Worm (Caenorhabditis elegans) whole organism, young adult: ENCODE results near the gene hlh-33.

Experiments used
- B0261.1 ChIP-seq: sonication (generic microtip); optimal IDR thresholded peaks from 2 replicates; lab custom pipeline; 2016; ENCODE audit warnings: mild to moderate bottlenecking, missing genetic modification characterization, moderate library complexity, missing compliant biosample characterization
- C17E4.6 ChIP-seq: fragments of 200-800 bp; sonication (Bioruptor generic); IDR thresholded peaks from 2 replicates; pipeline ENCODE4 v1.3.6; 2022; ENCODE audit warnings: missing genetic modification reagents, missing genetic modification characterization, missing compliant biosample characterization
- D2030.7 ChIP-seq: fragments of 200-800 bp; sonication (Bioruptor generic); IDR thresholded peaks from 2 replicates; pipeline ENCODE4 v1.3.6; 2022; ENCODE audit warnings: missing genetic modification reagents, missing genetic modification characterization, missing compliant biosample characterization
- F22D6.2 ChIP-seq: sonication (generic microtip); optimal IDR thresholded peaks from 2 replicates; lab custom pipeline; 2016; ENCODE audit warnings: mild to moderate bottlenecking, missing genetic modification characterization, missing compliant biosample characterization
- F37B4.10 ChIP-seq: fragments of 200-800 bp; sonication (Bioruptor generic); IDR thresholded peaks from 2 replicates; pipeline ENCODE4 v1.3.6; 2022; ENCODE audit warnings: missing genetic modification characterization, missing compliant biosample characterization
- F49E8.2 ChIP-seq: sonication (generic microtip); optimal IDR thresholded peaks from 3 replicates; lab custom pipeline; 2017; ENCODE audit warnings: missing genetic modification characterization, mild to moderate bottlenecking, missing compliant biosample characterization, antibody characterized with exemption, moderate library complexity; ENCODE audit not compliant: insufficient read depth
- F52B5.7 ChIP-seq: sonication (generic microtip); optimal IDR thresholded peaks from 2 replicates; lab custom pipeline; 2016; ENCODE audit warnings: mild to moderate bottlenecking, missing genetic modification characterization, missing compliant biosample characterization
- F55B11.4 ChIP-seq: sonication (generic microtip); optimal IDR thresholded peaks from 2 replicates; lab custom pipeline; 2016; ENCODE audit warnings: missing compliant biosample characterization, missing genetic modification characterization, borderline replicate concordance; ENCODE audit not compliant: insufficient read depth
- K11D2.4 ChIP-seq: fragments of 200-800 bp; sonication (Bioruptor generic); IDR thresholded peaks from 2 replicates; pipeline ENCODE4 v1.3.6; 2022; ENCODE audit warnings: missing genetic modification reagents, missing genetic modification characterization, missing compliant biosample characterization
- T07F8.4 ChIP-seq: sonication (generic microtip); optimal IDR thresholded peaks from 2 replicates; lab custom pipeline; 2016; ENCODE audit warnings: mild to moderate bottlenecking, missing genetic modification characterization, moderate library complexity, missing compliant biosample characterization
- Y53F4B.3 ChIP-seq: fragments of 200-800 bp; sonication (Bioruptor generic); IDR thresholded peaks from 2 replicates; pipeline ENCODE4 v1.3.6; 2022; ENCODE audit warnings: missing genetic modification reagents, missing genetic modification characterization, missing compliant biosample characterization
- Y53G8AR.9 ChIP-seq: fragments of 200-800 bp; sonication (Bioruptor generic); conservative IDR thresholded peaks from 2 replicates; pipeline ENCODE4 v1.3.6; 2022; ENCODE audit warnings: missing genetic modification reagents, missing genetic modification characterization, missing compliant biosample characterization
- Y56A3A.18 ChIP-seq: fragments of 200-800 bp; sonication (Bioruptor generic); IDR thresholded peaks from 2 replicates; pipeline ENCODE4 v1.3.6; 2022; ENCODE audit warnings: missing genetic modification reagents, missing genetic modification characterization, missing compliant biosample characterization
- Y67H2A.10 ChIP-seq: fragments of 200-800 bp; sonication (Bioruptor generic); conservative IDR thresholded peaks from 2 replicates; pipeline ENCODE4 v1.3.6; 2022; ENCODE audit warnings: missing genetic modification reagents, missing genetic modification characterization, missing compliant biosample characterization
- Y95B8A.8 ChIP-seq: fragments of 200-800 bp; sonication (Bioruptor generic); IDR thresholded peaks from 2 replicates; pipeline ENCODE4 v1.3.6; 2022; ENCODE audit warnings: missing genetic modification reagents, missing genetic modification characterization, missing compliant biosample characterization
- ZK185.1 ChIP-seq: sonication (generic microtip); optimal IDR thresholded peaks from 2 replicates; lab custom pipeline; 2016; ENCODE audit warnings: mild to moderate bottlenecking, missing genetic modification characterization, missing compliant biosample characterization; ENCODE audit not compliant: poor library complexity, severe bottlenecking
- akir-1 ChIP-seq: fragments of 200-800 bp; sonication (Bioruptor generic); optimal IDR thresholded peaks from 2 replicates; lab custom pipeline; 2018; ENCODE audit warnings: mild to moderate bottlenecking, missing genetic modification characterization, moderate library complexity, missing compliant biosample characterization
- atf-7 ChIP-seq: sonication (generic microtip); optimal IDR thresholded peaks from 2 replicates; lab custom pipeline; 2017; ENCODE audit warnings: mild to moderate bottlenecking, missing genetic modification characterization, missing compliant biosample characterization
- ceh-58 ChIP-seq: fragments of 200-800 bp; sonication (Bioruptor generic); IDR thresholded peaks from 2 replicates; pipeline ENCODE4 v1.3.6; 2022; ENCODE audit warnings: missing genetic modification characterization, missing compliant biosample characterization
- ceh-79 ChIP-seq: sonication (generic microtip); optimal IDR thresholded peaks from 2 replicates; lab custom pipeline; 2017; ENCODE audit warnings: mild to moderate bottlenecking, missing genetic modification characterization, missing compliant biosample characterization
- ceh-91 ChIP-seq: fragments of 200-800 bp; sonication (Bioruptor generic); IDR thresholded peaks from 2 replicates; pipeline ENCODE4 v1.3.6; 2022; ENCODE audit warnings: missing genetic modification reagents, missing genetic modification characterization, missing compliant biosample characterization
- dpff-1 ChIP-seq: sonication (generic microtip); optimal IDR thresholded peaks from 2 replicates; lab custom pipeline; 2017; ENCODE audit warnings: mild to moderate bottlenecking, missing genetic modification characterization, missing compliant biosample characterization
- dpl-1 ChIP-seq: fragments of 150-350 bp; optimal IDR thresholded peaks from 2 replicates; lab custom pipeline; 2014; ENCODE audit warnings: missing biosample characterization, missing genetic modification reagents, missing genetic modification characterization
- egl-18 ChIP-seq: fragments of 200-800 bp; sonication (Bioruptor generic); IDR thresholded peaks from 2 replicates; pipeline ENCODE4 v1.3.6; 2022; ENCODE audit warnings: missing genetic modification reagents, missing genetic modification characterization, missing compliant biosample characterization
- gei-17 ChIP-seq: fragments of 200-800 bp; sonication (Bioruptor generic); optimal IDR thresholded peaks from 2 replicates; lab custom pipeline; 2018; ENCODE audit warnings: mild to moderate bottlenecking, missing genetic modification characterization, missing compliant biosample characterization
- let-526 ChIP-seq: fragments of 200-800 bp; sonication (Bioruptor generic); IDR thresholded peaks from 2 replicates; pipeline ENCODE4 v1.3.6; 2022; ENCODE audit warnings: missing genetic modification reagents, missing genetic modification characterization, missing compliant biosample characterization
- lin-26 ChIP-seq: fragments of 200-800 bp; sonication (Bioruptor generic); IDR thresholded peaks from 2 replicates; pipeline ENCODE4 v1.3.6; 2022; ENCODE audit warnings: missing genetic modification reagents, missing genetic modification characterization, missing compliant biosample characterization
- lin-54 ChIP-seq: fragments of 200-800 bp; sonication (Bioruptor generic); optimal IDR thresholded peaks from 2 replicates; lab custom pipeline; 2018; ENCODE audit warnings: mild to moderate bottlenecking, missing genetic modification characterization, missing compliant biosample characterization
- lsl-1 ChIP-seq: fragments of 200-800 bp; sonication (Bioruptor generic); optimal IDR thresholded peaks from 2 replicates; lab custom pipeline; 2018; ENCODE audit warnings: mild to moderate bottlenecking, missing genetic modification characterization, moderate library complexity, missing compliant biosample characterization
- madf-3 ChIP-seq: fragments of 200-800 bp; sonication (Bioruptor generic); IDR thresholded peaks from 2 replicates; pipeline ENCODE4 v1.3.6; 2022; ENCODE audit warnings: missing genetic modification reagents, missing genetic modification characterization, missing compliant biosample characterization
- madf-8 ChIP-seq: fragments of 200-800 bp; sonication (Bioruptor generic); conservative IDR thresholded peaks from 2 replicates; pipeline ENCODE4 v1.3.6; 2022; ENCODE audit warnings: missing genetic modification reagents, missing genetic modification characterization, missing compliant biosample characterization
- mcd-1 ChIP-seq: fragments of 200-800 bp; sonication (Bioruptor generic); IDR thresholded peaks from 2 replicates; pipeline ENCODE4 v1.3.6; 2022; ENCODE audit warnings: missing genetic modification reagents, missing genetic modification characterization, missing compliant biosample characterization
- mxl-1 ChIP-seq: sonication (generic microtip); optimal IDR thresholded peaks from 2 replicates; lab custom pipeline; 2016; ENCODE audit warnings: missing genetic modification characterization, missing compliant biosample characterization
- nfyb-1 ChIP-seq: fragments of 200-800 bp; sonication (Bioruptor generic); IDR thresholded peaks from 2 replicates; pipeline ENCODE4 v1.3.6; 2022; ENCODE audit warnings: missing genetic modification reagents, missing genetic modification characterization, missing compliant biosample characterization
- nhr-27 ChIP-seq: fragments of 200-800 bp; sonication (Bioruptor generic); optimal IDR thresholded peaks from 2 replicates; lab custom pipeline; 2018; ENCODE audit warnings: mild to moderate bottlenecking, missing genetic modification characterization, moderate library complexity, missing compliant biosample characterization
- nhr-90 ChIP-seq: sonication (generic microtip); optimal IDR thresholded peaks from 2 replicates; lab custom pipeline; 2016; ENCODE audit warnings: missing genotype, mild to moderate bottlenecking, missing genetic modification characterization, missing compliant biosample characterization
- pha-4 ChIP-seq: fragments of 150-350 bp; sonication (generic microtip); optimal IDR thresholded peaks from 2 replicates; lab custom pipeline; 2014; ENCODE audit warnings: missing biosample characterization, missing genetic modification reagents, missing genetic modification characterization
- rcor-1 ChIP-seq: fragments of 200-800 bp; sonication (Bioruptor generic); IDR thresholded peaks from 2 replicates; pipeline ENCODE4 v1.3.6; 2022; ENCODE audit warnings: missing genetic modification reagents, missing genetic modification characterization, missing compliant biosample characterization
- snpc-1.1 ChIP-seq: sonication (generic microtip); optimal IDR thresholded peaks from 2 replicates; lab custom pipeline; 2017; ENCODE audit warnings: missing genetic modification characterization, mild to moderate bottlenecking, missing compliant biosample characterization, antibody characterized with exemption, moderate library complexity, missing genotype, missing genetic modification reagents; ENCODE audit not compliant: insufficient read depth
- tbp1 ChIP-seq: fragments of 200-800 bp; sonication (Bioruptor generic); optimal IDR thresholded peaks from 2 replicates; lab custom pipeline; 2018; ENCODE audit warnings: mild to moderate bottlenecking, missing genetic modification characterization, missing compliant biosample characterization
- zfh-2 ChIP-seq: fragments of 200-800 bp; sonication (Bioruptor generic); conservative IDR thresholded peaks from 2 replicates; pipeline ENCODE4 v1.3.6; 2022; ENCODE audit warnings: missing genetic modification reagents, missing genetic modification characterization, missing compliant biosample characterization
- ztf-26 ChIP-seq: sonication (generic microtip); optimal IDR thresholded peaks from 2 replicates; lab custom pipeline; 2017; ENCODE audit warnings: missing genetic modification characterization, missing compliant biosample characterization
- ztf-3 ChIP-seq: fragments of 200-800 bp; sonication (Bioruptor generic); optimal IDR thresholded peaks from 2 replicates; lab custom pipeline; 2018; ENCODE audit warnings: mild to moderate bottlenecking, missing genetic modification characterization, missing compliant biosample characterization
- ztf-6 ChIP-seq: fragments of 200-800 bp; sonication (Bioruptor generic); IDR thresholded peaks from 2 replicates; pipeline ENCODE4 v1.3.6; 2022; ENCODE audit warnings: missing genetic modification reagents, missing genetic modification characterization, missing compliant biosample characterization

hlh-33 gene

DNA sequence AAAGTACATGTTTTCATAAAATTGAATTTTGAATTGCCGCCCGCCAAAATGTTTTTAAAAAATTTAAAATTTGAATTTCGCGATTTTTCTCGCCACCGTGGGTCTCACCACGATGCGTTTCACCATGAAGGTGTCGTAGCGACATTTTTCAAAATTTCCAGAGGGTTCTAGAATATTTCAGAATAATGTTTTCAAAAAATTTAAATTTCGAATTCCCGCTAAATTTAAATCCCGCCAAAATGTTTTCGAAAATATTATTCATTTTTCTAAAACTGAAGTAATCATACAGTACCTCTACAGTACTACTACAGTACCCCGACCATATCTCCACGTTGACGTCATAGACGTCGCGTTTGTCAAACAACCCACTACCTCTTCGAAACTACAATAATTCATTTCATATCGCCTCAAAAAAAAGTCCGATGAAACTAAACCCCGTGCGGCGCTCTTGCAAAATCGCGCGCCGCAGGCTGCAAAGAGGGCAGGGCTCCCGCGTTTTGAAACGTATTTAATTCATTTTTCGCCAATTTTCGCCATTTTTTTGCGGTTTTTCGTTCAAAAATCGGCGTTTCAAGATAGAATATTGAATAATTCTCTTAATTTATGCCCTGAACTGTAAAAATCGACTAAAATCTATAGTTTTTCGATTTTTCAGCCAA, 30.8 kb upstream of the hlh-33 start, which contains the start of the genes pvf-1 and Y39A3CL.7 (continued):
- TF ChIP-seq nhr-27 (tag; lab: Kevin White, UChicago) (no peak), Y95B8A.8 (GFP tag; lab: Robert Waterston, UW) (no peak), ZK185.1 (no peak), T07F8.4 (tag; lab: Kevin White, UChicago) (no peak), zfh-2 (GFP tag; lab: Robert Waterston, UW) (peak; percentile 33; the same call in 1 of the 2 replicates), rcor-1 (GFP tag; lab: Robert Waterston, UW) (no peak), lin-26 (GFP tag; lab: Robert Waterston, UW) (no peak), ztf-26 (no peak), madf-8 (no peak), atf-7 (tag; lab: Kevin White, UChicago) (no peak), ztf-6 (GFP tag; lab: Robert Waterston, UW) (no peak), lin-54 (peak; percentile 48), K11D2.4 (GFP tag; lab: Robert Waterston, UW) (no peak), pha-4 (no peak), ceh-58 (GFP tag; lab: Robert Waterston, UW) (no peak), egl-18 (GFP tag; lab: Robert Waterston, UW) (no peak), ceh-79 (tag; lab: Kevin White, UChicago) (no peak), F52B5.7 (tag; lab: Kevin White, UChicago) (no peak), F22D6.2 (tag; lab: Kevin White, UChicago) (no peak), F37B4.10 (no peak), mxl-1 (tag; lab: Kevin White, UChicago) (no peak), Y67H2A.10 (GFP tag; lab: Robert Waterston, UW) (no peak), C17E4.6 (GFP tag; lab: Robert Waterston, UW) (no peak), nhr-90 (tag; lab: Kevin White, UChicago) (no peak), mcd-1 (GFP tag; lab: Robert Waterston, UW) (peak; percentile 55; the same call in 1 of the 2 replicates), madf-3 (GFP tag; lab: Robert Waterston, UW) (no peak), Y56A3A.18 (GFP tag; lab: Robert Waterston, UW) (no peak), akir-1 (GFP tag; lab: Kevin White, UChicago) (no peak), lsl-1 (GFP tag; lab: Kevin White, UChicago) (peak; percentile 37), ztf-3 (GFP tag; lab: Kevin White, UChicago) (no peak), Y53G8AR.9 (GFP tag; lab: Robert Waterston, UW) (no peak), F55B11.4 (tag; lab: Kevin White, UChicago) (no peak), dpl-1 (GFP tag; lab: Kevin White, UChicago) (no peak), B0261.1 (tag; lab: Kevin White, UChicago) (no peak), ceh-91 (GFP tag; lab: Robert Waterston, UW) (no peak), F49E8.2 (no peak), tbp1 (GFP tag; lab: Kevin White, UChicago) (peak; percentile 26), D2030.7 (GFP tag; lab: Robert Waterston, UW) (no peak), Y53F4B.3 (GFP tag; lab: Robert Waterston, UW) (no peak), gei-17 (GFP tag; lab: Kevin White, UChicago) (no peak), snpc-1.1 (tag; lab: Kevin White, UChicago) (no peak), nfyb-1 (GFP tag; lab: Robert Waterston, UW) (0 out of 2 replicates have a peak, but pooled peaks have one; percentile 27), dpff-1 (tag; lab: Kevin White, UChicago) (no peak), let-526 (GFP tag; lab: Robert Waterston, UW) (no peak)
